Worm (Caenorhabditis elegans): ENCODE data around the gene EGAP4.1.

The EGAP4.1 gene

ce11 chrX:8761060-8761459, 33.9 kb upstream of the EGAP4.1 start:
- TF ChIP-seq pag-3 (tag; optimal IDR thresholded peaks at IDR 0.05; ENCODE audit: borderline replicate concordance): no peak
- no peak for TF ChIP-seq lin-11 (tag; optimal IDR thresholded peaks at IDR 0.05)
- no peak for TF ChIP-seq ceh-48 (tag; optimal IDR thresholded peaks at IDR 0.05)
- TF ChIP-seq ceh-2 (tag; optimal IDR thresholded peaks at IDR 0.05): no peak
- TF ChIP-seq sox-4 (tag; optimal IDR thresholded peaks at IDR 0.05): no peak
- no peak for TF ChIP-seq zip-5 (tag; optimal IDR thresholded peaks at IDR 0.05)
- TF ChIP-seq unc-3 (GFP tag; conservative IDR thresholded peaks at IDR 0.05): no peak
- TF ChIP-seq unc-3 (tag; optimal IDR thresholded peaks at IDR 0.05): no peak
- TF ChIP-seq ceh-19 (GFP tag; optimal IDR thresholded peaks at IDR 0.05): no peak
- no peak for TF ChIP-seq hlh-30 (tag; optimal IDR thresholded peaks at IDR 0.05; ENCODE audit: insufficient read depth)
- TF ChIP-seq C38D4.7 (GFP tag; optimal IDR thresholded peaks at IDR 0.05): no peak

ce11 chrX:8755987-8756386, 28.8 kb upstream of the EGAP4.1 start:
- TF ChIP-seq fax-1 (tag; optimal IDR thresholded peaks at IDR 0.05): no peak
- no peak for TF ChIP-seq ceh-2 (tag; optimal IDR thresholded peaks at IDR 0.05)
- TF ChIP-seq dve-1 (tag; optimal IDR thresholded peaks at IDR 0.05): no peak
- no peak for TF ChIP-seq pag-3 (tag; optimal IDR thresholded peaks at IDR 0.05; ENCODE audit: borderline replicate concordance)
- TF ChIP-seq K02D7.2 (tag; optimal IDR thresholded peaks at IDR 0.05): no peak
- no peak for TF ChIP-seq odd-2 (tag; optimal IDR thresholded peaks at IDR 0.05)
- TF ChIP-seq ceh-22 (tag; optimal IDR thresholded peaks at IDR 0.05): no peak
- no peak for TF ChIP-seq mec-3 (tag; optimal IDR thresholded peaks at IDR 0.05; ENCODE audit: borderline replicate concordance)
- no peak for TF ChIP-seq zip-5 (tag; optimal IDR thresholded peaks at IDR 0.05)

ce11 chrX:8754285-8754795, 27.1 kb upstream of the EGAP4.1 start:
- TF ChIP-seq ceh-6 (GFP tag; optimal IDR thresholded peaks at IDR 0.05) (no peak), ref-2 (tag; optimal IDR thresholded peaks at IDR 0.05) (no peak), che-1 (tag; optimal IDR thresholded peaks at IDR 0.05) (no peak), C08G9.2 (tag; optimal IDR thresholded peaks at IDR 0.05) (no peak), ets-4 (tag; optimal IDR thresholded peaks at IDR 0.05) (no peak), hlh-13 (GFP tag; optimal IDR thresholded peaks at IDR 0.05) (no peak), pag-3 (tag; optimal IDR thresholded peaks at IDR 0.05; ENCODE audit: borderline replicate concordance) (no peak), F13H6.1 (tag; optimal IDR thresholded peaks at IDR 0.05) (no peak), elt-4 (tag; optimal IDR thresholded peaks at IDR 0.05) (no peak), fax-1 (tag; optimal IDR thresholded peaks at IDR 0.05) (no peak), hlh-30 (tag; optimal IDR thresholded peaks at IDR 0.05; ENCODE audit: insufficient read depth) (no peak), pros-1 (tag; optimal IDR thresholded peaks at IDR 0.05) (no peak), syd-9 (tag; optimal IDR thresholded peaks at IDR 0.05) (no peak)

- TF ChIP-seq elt-2 (tag; optimal IDR thresholded peaks at IDR 0.05) (peak; percentile 47), hlh-30 (tag; optimal IDR thresholded peaks at IDR 0.05; ENCODE audit: insufficient read depth) (peak; percentile 44), rnt-1 (tag; optimal IDR thresholded peaks at IDR 0.05) (no peak)
Measured at ce11 chrX:8752546-8752945, 25.3 kb upstream of the EGAP4.1 start.

- TF ChIP-seq ceh-9 (tag; optimal IDR thresholded peaks at IDR 0.05): no peak
Measured at ce11 chrX:8750660-8751059, 23.5 kb upstream of the EGAP4.1 start, which contains the start of gene asns-2. Gene asns-2, minus strand, starts transcription at chrX:8750941.

ce11 chrX:8750209-8750608, 23.0 kb upstream of the EGAP4.1 start:
- no peak for TF ChIP-seq hlh-6 (tag; optimal IDR thresholded peaks at IDR 0.05)
- TF ChIP-seq elt-2 (tag; optimal IDR thresholded peaks at IDR 0.05): peak; percentile 95

Measured in whole organism, late embryonic.